Fruit fly (Drosophila melanogaster) whole organism, embryonic: ENCODE results near the gene CG12224.

Experiments used
- CG10979 ChIP-seq: fragments of 200-800 bp; sonication (Bioruptor generic); optimal IDR thresholded peaks from 2 replicates; lab custom pipeline; 2018; ENCODE audit warnings: missing biosample characterization, mild to moderate bottlenecking, missing genetic modification characterization, moderate library complexity
- CG14441 ChIP-seq: fragments of 200-800 bp; sonication (Bioruptor generic); IDR thresholded peaks from 2 replicates; pipeline ENCODE4 v1.3.6; 2022; ENCODE audit warnings: missing biosample characterization, missing genetic modification characterization
- CG4424 ChIP-seq: fragments of 200-800 bp; sonication (Bioruptor generic); optimal IDR thresholded peaks from 3 replicates; lab custom pipeline; 2016; ENCODE audit warnings: missing biosample characterization, missing genetic modification characterization
- CG6854 ChIP-seq: fragments of 200-800 bp; sonication (Bioruptor generic); optimal IDR thresholded peaks from 3 replicates; lab custom pipeline; 2017; ENCODE audit warnings: missing biosample characterization, mild to moderate bottlenecking, missing genetic modification characterization
- CG8924 ChIP-seq: fragments of 200-800 bp; optimal IDR thresholded peaks from 3 replicates; lab custom pipeline; 2019; ENCODE audit warnings: missing biosample characterization, mild to moderate bottlenecking, missing genetic modification characterization, moderate library complexity
- Meics ChIP-seq: fragments of 200-800 bp; sonication (Bioruptor generic); optimal IDR thresholded peaks from 2 replicates; lab custom pipeline; 2017; ENCODE audit warnings: missing biosample characterization, mild to moderate bottlenecking, missing genetic modification characterization
- fd102C ChIP-seq: fragments of 200-800 bp; sonication (Bioruptor generic); optimal IDR thresholded peaks from 2 replicates; lab custom pipeline; 2018; ENCODE audit warnings: missing biosample characterization, mild to moderate bottlenecking, missing genetic modification characterization, moderate library complexity
- kni ChIP-seq: fragments of 200-800 bp; sonication (Bioruptor generic); optimal IDR thresholded peaks from 3 replicates; lab custom pipeline; 2017; ENCODE audit warnings: mild to moderate bottlenecking, missing biosample characterization, missing genetic modification reagents, missing genetic modification characterization
- lov ChIP-seq, 2 experiments: fragments of 200-800 bp in 1 of 2; fragments of >200 bp in 1 of 2; sonication (Bioruptor generic) in 1 of 2; IDR thresholded peaks in 1 of 2; optimal IDR thresholded peaks in 1 of 2; 2 replicates in 1 of 2; 3 replicates in 1 of 2; pipeline versions ENCODE4 v1.3.6 to Lab custom; 2017 to 2022; ENCODE audit warnings: missing biosample characterization in 1 of 2, missing genetic modification characterization in 1 of 2
- stc ChIP-seq: fragments of 200-800 bp; sonication (Bioruptor generic); IDR thresholded peaks from 2 replicates; pipeline ENCODE4 v1.3.6; 2022; ENCODE audit warnings: missing biosample characterization, missing genetic modification characterization
- tin ChIP-seq: fragments of 200-800 bp; sonication (Bioruptor generic); optimal IDR thresholded peaks from 3 replicates; lab custom pipeline; 2016; ENCODE audit warnings: missing biosample characterization, missing genetic modification characterization
- zen ChIP-seq: fragments of 200-800 bp; sonication (Bioruptor generic); optimal IDR thresholded peaks from 3 replicates; lab custom pipeline; 2018; ENCODE audit warnings: missing biosample characterization, mild to moderate bottlenecking, missing genetic modification characterization, moderate library complexity

- TF ChIP-seq tin (GFP tag; lab: Kevin White, UChicago), result no peak
- TF ChIP-seq Meics, result no peak
- no peak for TF ChIP-seq CG6854 (GFP tag; lab: Kevin White, UChicago)
- no peak for TF ChIP-seq CG14441 (GFP tag; lab: Robert Waterston, UW)
- TF ChIP-seq stc (GFP tag; lab: Robert Waterston, UW), result no peak
- no peak for TF ChIP-seq CG8924 (tag; lab: Kevin White, UChicago)
- no peak for TF ChIP-seq kni (GFP tag; lab: Kevin White, UChicago)
- TF ChIP-seq lov (optimal IDR thresholded peaks at IDR 0.05; lab: Kevin White, UChicago), result no peak
- TF ChIP-seq lov (GFP tag; IDR thresholded peaks at IDR 0.05; lab: Robert Waterston, UW), result no peak
- no peak for TF ChIP-seq CG10979
- TF ChIP-seq zen, result no peak
- no peak for TF ChIP-seq CG4424 (GFP tag; lab: Kevin White, UChicago)
- no peak for TF ChIP-seq fd102C
Observed at dm6 chr3R:11945450-11946317, 36.2 kb downstream of the CG12224 start.
